Worm (Caenorhabditis elegans): ENCODE measurements around the gene pitr-5.

DNA sequence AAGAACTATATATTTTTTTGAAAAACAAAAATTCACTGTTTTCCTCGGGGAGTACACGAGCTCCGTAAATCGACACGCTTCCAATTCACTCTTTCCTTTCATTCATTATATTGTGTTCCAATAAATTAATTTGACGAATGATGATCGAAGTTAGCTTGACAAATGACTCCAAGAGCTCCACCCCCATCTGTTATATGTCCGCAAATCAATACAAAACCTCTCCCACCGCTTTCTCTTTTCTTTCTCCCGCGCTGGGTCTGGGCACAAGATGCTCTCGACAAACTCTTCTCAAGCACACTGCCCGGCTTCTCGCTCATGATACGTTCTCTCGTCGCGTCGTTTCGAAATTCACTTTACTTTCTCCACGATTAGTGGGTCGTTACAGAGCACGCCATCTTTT, 39.3 kb downstream of the pitr-5 start, which contains the start of gene C13F10.1:
- TF ChIP-seq jun-1 (tag; optimal IDR thresholded peaks at IDR 0.05), result no peak
- TF ChIP-seq ama-1 (optimal IDR thresholded peaks at IDR 0.05), result no peak
- no peak for TF ChIP-seq ceh-8 (GFP tag; optimal IDR thresholded peaks at IDR 0.05)
- no peak for TF ChIP-seq snpc-4 (tag; optimal IDR thresholded peaks at IDR 0.05)
- no peak for TF ChIP-seq elt-3 (tag; optimal IDR thresholded peaks at IDR 0.05)
- no peak for TF ChIP-seq efl-3 (GFP tag; optimal IDR thresholded peaks at IDR 0.05)
- TF ChIP-seq lin-15B (tag; optimal IDR thresholded peaks at IDR 0.05), result no peak
- no peak for TF ChIP-seq nhr-77 (tag; optimal IDR thresholded peaks at IDR 0.05)
- no peak for TF ChIP-seq nhr-76 (tag; optimal IDR thresholded peaks at IDR 0.05)

All from whole organism, L1 larva.